Worm (Caenorhabditis elegans) whole organism, L4 larva: Measurements from ENCODE around the gene F14H3.12.
A peak's percentile ranks its signal among the peaks of the same experiment; 100 is the strongest.

Experiments
- T20F7.1 ChIP-seq: fragments of 200-800 bp; sonication (Bioruptor generic); optimal IDR thresholded peaks from 2 replicates; lab custom pipeline; 2018; ENCODE audit warnings: mild to moderate bottlenecking, missing genetic modification characterization, missing compliant biosample characterization
- Y105C5A.15 ChIP-seq: fragments of 200-800 bp; sonication (Bioruptor generic); IDR thresholded peaks from 2 replicates; pipeline ENCODE4 v1.3.6; 2022; ENCODE audit warnings: missing genetic modification characterization, missing compliant biosample characterization
- Y48G9A.11 ChIP-seq: fragments of 200-800 bp; sonication (Bioruptor generic); IDR thresholded peaks from 2 replicates; pipeline ENCODE4 v1.3.6; 2022; ENCODE audit warnings: missing genetic modification reagents, missing genetic modification characterization, missing compliant biosample characterization
- aly-2 ChIP-seq: sonication (generic microtip); optimal IDR thresholded peaks from 2 replicates; lab custom pipeline; 2018; ENCODE audit warnings: missing biosample characterization, missing genetic modification characterization
- ceh-44 ChIP-seq: fragments of 200-800 bp; sonication (Bioruptor generic); IDR thresholded peaks from 2 replicates; pipeline ENCODE4 v1.3.6; 2022; ENCODE audit warnings: missing genetic modification reagents, missing genetic modification characterization, missing compliant biosample characterization
- cey-2 ChIP-seq: sonication (generic microtip); optimal IDR thresholded peaks from 3 replicates; lab custom pipeline; 2017; ENCODE audit warnings: missing genetic modification characterization, mild to moderate bottlenecking, missing compliant biosample characterization, antibody characterized with exemption, borderline replicate concordance; ENCODE audit not compliant: insufficient read depth
- ctbp-1 ChIP-seq: fragments of 200-800 bp; sonication (Bioruptor generic); IDR thresholded peaks from 2 replicates; pipeline ENCODE4 v1.3.6; 2022; ENCODE audit warnings: missing genetic modification reagents, missing genetic modification characterization, missing compliant biosample characterization
- daf-16 ChIP-seq, 3 experiments: sonication (generic microtip); optimal IDR thresholded peaks; 2 replicates each; lab custom pipeline; 2016 to 2017; ENCODE audit warnings: missing genetic modification characterization in 3 of 3, missing genetic modification reagents in 3 of 3, mild to moderate bottlenecking in 2 of 3, missing compliant biosample characterization in 2 of 3, missing biosample characterization in 1 of 3, moderate library complexity in 1 of 3
- dmd-6 ChIP-seq: fragments of 200-800 bp; sonication (Bioruptor generic); IDR thresholded peaks from 2 replicates; pipeline ENCODE4 v1.3.6; 2022; ENCODE audit warnings: missing genetic modification reagents, missing genetic modification characterization, missing compliant biosample characterization
- dmd-8 ChIP-seq: fragments of 200-800 bp; sonication (Bioruptor generic); IDR thresholded peaks from 2 replicates; pipeline ENCODE4 v1.3.6; 2022; ENCODE audit warnings: missing genetic modification characterization, missing compliant biosample characterization
- dmd-9 ChIP-seq: fragments of 200-800 bp; sonication (Bioruptor generic); IDR thresholded peaks from 2 replicates; pipeline ENCODE4 v1.3.6; 2022; ENCODE audit warnings: missing genetic modification reagents, missing genetic modification characterization, missing compliant biosample characterization
- dve-1 ChIP-seq: sonication (generic microtip); optimal IDR thresholded peaks from 2 replicates; lab custom pipeline; 2017; ENCODE audit warnings: antibody characterized with exemption, mild to moderate bottlenecking, missing genetic modification characterization, missing compliant biosample characterization; ENCODE audit not compliant: insufficient read depth
- hlh-11 ChIP-seq: fragments of 200-800 bp; sonication (Bioruptor generic); optimal IDR thresholded peaks from 2 replicates; lab custom pipeline; 2018; ENCODE audit warnings: mild to moderate bottlenecking, missing genetic modification characterization, missing compliant biosample characterization
- hlh-30 ChIP-seq: sonication (generic microtip); optimal IDR thresholded peaks from 2 replicates; lab custom pipeline; 2017; ENCODE audit warnings: antibody characterized with exemption, mild to moderate bottlenecking, missing genetic modification characterization, missing compliant biosample characterization; ENCODE audit not compliant: insufficient read depth
- hmg-1.1 ChIP-seq: fragments of 200-800 bp; sonication (Bioruptor generic); IDR thresholded peaks from 2 replicates; pipeline ENCODE4 v1.3.6; 2022; ENCODE audit warnings: missing genetic modification reagents, missing genetic modification characterization, missing compliant biosample characterization
- lim-7 ChIP-seq: fragments of 200-800 bp; sonication (Bioruptor generic); IDR thresholded peaks from 2 replicates; pipeline ENCODE4 v1.3.6; 2022; ENCODE audit warnings: missing genetic modification characterization, missing compliant biosample characterization
- lin-1 ChIP-seq: fragments of 200-800 bp; sonication (Bioruptor generic); IDR thresholded peaks from 2 replicates; pipeline ENCODE4 v1.3.6; 2022; ENCODE audit warnings: missing genetic modification reagents, missing genetic modification characterization, missing compliant biosample characterization
- lin-29 ChIP-seq: fragments of 200-800 bp; sonication (Bioruptor generic); IDR thresholded peaks from 2 replicates; pipeline ENCODE4 v1.3.6; 2022; ENCODE audit warnings: missing genetic modification reagents, missing genetic modification characterization, missing compliant biosample characterization
- lin-38 ChIP-seq: fragments of 200-800 bp; sonication (Bioruptor generic); IDR thresholded peaks from 2 replicates; pipeline ENCODE4 v1.3.6; 2022; ENCODE audit warnings: missing genetic modification reagents, missing genetic modification characterization, missing compliant biosample characterization
- lir-3 ChIP-seq: sonication (generic microtip); optimal IDR thresholded peaks from 2 replicates; lab custom pipeline; 2016; ENCODE audit warnings: mild to moderate bottlenecking, missing genetic modification characterization, missing compliant biosample characterization
- mdt-29 ChIP-seq: fragments of 200-800 bp; sonication (Bioruptor generic); IDR thresholded peaks from 2 replicates; pipeline ENCODE4 v1.3.6; 2022; ENCODE audit warnings: missing genetic modification reagents, missing genetic modification characterization, missing compliant biosample characterization
- mep-1 ChIP-seq: fragments of 150-350 bp; sonication (generic microtip); optimal IDR thresholded peaks from 3 replicates; lab custom pipeline; 2014; ENCODE audit warnings: missing biosample characterization, missing genetic modification characterization
- nhr-102 ChIP-seq: sonication (generic microtip); optimal IDR thresholded peaks from 2 replicates; lab custom pipeline; 2016; ENCODE audit warnings: mild to moderate bottlenecking, missing genetic modification characterization, moderate library complexity, missing compliant biosample characterization
- nhr-11 ChIP-seq: fragments of 150-350 bp; optimal IDR thresholded peaks from 2 replicates; lab custom pipeline; 2014; ENCODE audit warnings: missing biosample characterization, missing genetic modification characterization
- nhr-111 ChIP-seq: fragments of 200-800 bp; sonication (Bioruptor generic); optimal IDR thresholded peaks from 2 replicates; lab custom pipeline; 2018; ENCODE audit warnings: mild to moderate bottlenecking, missing genetic modification characterization, missing compliant biosample characterization
- nhr-25 ChIP-seq: sonication (generic microtip); optimal IDR thresholded peaks from 2 replicates; lab custom pipeline; 2017; ENCODE audit warnings: missing genetic modification characterization, mild to moderate bottlenecking, missing compliant biosample characterization, antibody characterized with exemption, moderate library complexity, borderline replicate concordance; ENCODE audit not compliant: insufficient read depth
- nhr-28 ChIP-seq: fragments of 150-350 bp; optimal IDR thresholded peaks from 2 replicates; lab custom pipeline; 2014; ENCODE audit warnings: missing biosample characterization, missing genetic modification characterization
- nhr-41 ChIP-seq: fragments of 200-800 bp; sonication (Bioruptor generic); IDR thresholded peaks from 2 replicates; pipeline ENCODE4 v1.3.6; 2022; ENCODE audit warnings: missing genetic modification reagents, missing genetic modification characterization, missing compliant biosample characterization
- nhr-42 ChIP-seq: fragments of 200-800 bp; sonication (Bioruptor generic); IDR thresholded peaks from 2 replicates; pipeline ENCODE4 v1.3.6; 2022; ENCODE audit warnings: missing genetic modification characterization, missing compliant biosample characterization
- nhr-48 ChIP-seq: sonication (generic microtip); optimal IDR thresholded peaks from 2 replicates; lab custom pipeline; 2016; ENCODE audit warnings: mild to moderate bottlenecking, missing genetic modification characterization, missing compliant biosample characterization
- nhr-76 ChIP-seq: fragments of 150-350 bp; optimal IDR thresholded peaks from 2 replicates; lab custom pipeline; 2014; ENCODE audit warnings: missing biosample characterization, missing genetic modification characterization
- nhr-77 ChIP-seq: fragments of 150-350 bp; optimal IDR thresholded peaks from 2 replicates; lab custom pipeline; 2014; ENCODE audit warnings: missing biosample characterization, missing genetic modification characterization
- pha-4 ChIP-seq, 2 experiments: fragments of 150-350 bp in 1 of 2; fragments of 200-800 bp in 1 of 2; sonication (Bioruptor generic) in 1 of 2; IDR thresholded peaks in 1 of 2; optimal IDR thresholded peaks in 1 of 2; 2 replicates each; pipeline versions ENCODE4 v1.3.6 to Lab custom; 2014 to 2022; ENCODE audit warnings: missing genetic modification characterization in 2 of 2, missing genetic modification reagents in 2 of 2, missing biosample characterization in 1 of 2, missing compliant biosample characterization in 1 of 2
- php-3 ChIP-seq: fragments of 200-800 bp; sonication (Bioruptor generic); IDR thresholded peaks from 2 replicates; pipeline ENCODE4 v1.3.6; 2022; ENCODE audit warnings: missing genetic modification reagents, missing genetic modification characterization, missing compliant biosample characterization
- pqm-1 ChIP-seq: sonication (generic microtip); optimal IDR thresholded peaks from 2 replicates; lab custom pipeline; 2017; ENCODE audit warnings: missing biosample characterization, missing genetic modification characterization
- rbr-2 ChIP-seq: sonication (generic microtip); optimal IDR thresholded peaks from 2 replicates; lab custom pipeline; 2016; ENCODE audit warnings: missing genotype, missing genetic modification characterization, missing compliant biosample characterization
- saeg-2 ChIP-seq: fragments of 200-800 bp; sonication (Bioruptor generic); IDR thresholded peaks from 2 replicates; pipeline ENCODE4 v1.3.6; 2022; ENCODE audit warnings: missing genetic modification reagents, missing genetic modification characterization, missing compliant biosample characterization
- set-16 ChIP-seq: fragments of 200-800 bp; sonication (Bioruptor generic); IDR thresholded peaks from 2 replicates; pipeline ENCODE4 v1.3.6; 2022; ENCODE audit warnings: missing genetic modification reagents, missing genetic modification characterization, missing compliant biosample characterization
- vab-7 ChIP-seq: fragments of 200-800 bp; sonication (Bioruptor generic); IDR thresholded peaks from 2 replicates; pipeline ENCODE4 v1.3.6; 2022; ENCODE audit warnings: missing genetic modification reagents, missing genetic modification characterization, missing compliant biosample characterization
- zfp-3 ChIP-seq: fragments of 200-800 bp; sonication (Bioruptor generic); conservative IDR thresholded peaks from 2 replicates; pipeline ENCODE4 v1.3.6; 2022; ENCODE audit warnings: missing genetic modification reagents, missing genetic modification characterization, missing compliant biosample characterization

The F14H3.12 gene

ce11 chrV:16075250-16075709, at the start of gene F14H3.12, which contains the start of gene srj-29:
Gene F14H3.12, minus strand, starts transcription at chrV:16075323.
Gene srj-29, plus strand, starts transcription at chrV:16075659.
- TF ChIP-seq dmd-8 = no peak
- TF ChIP-seq nhr-42 (GFP tag; lab: Robert Waterston, UW) = no peak
- no peak for TF ChIP-seq nhr-11
- TF ChIP-seq Y105C5A.15 (GFP tag; lab: Robert Waterston, UW) = no peak
- no peak for TF ChIP-seq lin-29 (GFP tag; lab: Robert Waterston, UW)
- no peak for TF ChIP-seq lir-3
- peak; percentile 74 for TF ChIP-seq dmd-6 (GFP tag; lab: Robert Waterston, UW)
- no peak for TF ChIP-seq lim-7 (GFP tag; lab: Robert Waterston, UW)
- TF ChIP-seq saeg-2 = no peak
- TF ChIP-seq daf-16 (GFP tag; optimal IDR thresholded peaks at IDR 0.05; lab: Kevin White, UChicago) = no peak
- peak; percentile 83 for TF ChIP-seq daf-16 (tag; optimal IDR thresholded peaks at IDR 0.05; lab: Kevin White, UChicago)
- no peak for TF ChIP-seq mdt-29 (GFP tag; lab: Robert Waterston, UW)
- peak; percentile 79 for TF ChIP-seq dve-1 (tag; lab: Kevin White, UChicago)
- no peak for TF ChIP-seq rbr-2
- TF ChIP-seq pqm-1 (tag; lab: Kevin White, UChicago) = peak; percentile 73
- TF ChIP-seq pha-4 (GFP tag; IDR thresholded peaks at IDR 0.05; lab: Robert Waterston, UW) = no peak
- TF ChIP-seq pha-4 (tag; optimal IDR thresholded peaks at IDR 0.05; lab: Kevin White, UChicago) = no peak
- peak; percentile 52 for TF ChIP-seq nhr-77 (tag; lab: Kevin White, UChicago)
- no peak for TF ChIP-seq lin-1 (GFP tag; lab: Robert Waterston, UW)
- TF ChIP-seq zfp-3 (GFP tag; lab: Robert Waterston, UW) = no peak
- TF ChIP-seq nhr-111 (GFP tag; lab: Kevin White, UChicago) = no peak
- no peak for TF ChIP-seq hmg-1.1 (GFP tag; lab: Robert Waterston, UW)
- no peak for TF ChIP-seq cey-2 (tag; lab: Kevin White, UChicago)
- TF ChIP-seq lin-38 = no peak
- no peak for TF ChIP-seq Y48G9A.11 (GFP tag; lab: Robert Waterston, UW)
- TF ChIP-seq dmd-9 (GFP tag; lab: Robert Waterston, UW) = no peak
- no peak for TF ChIP-seq mep-1 (tag; lab: Kevin White, UChicago)
- peak; percentile 74 for TF ChIP-seq nhr-28 (tag; lab: Kevin White, UChicago)
- TF ChIP-seq T20F7.1 (GFP tag; lab: Kevin White, UChicago) = no peak
- no peak for TF ChIP-seq nhr-25 (tag; lab: Kevin White, UChicago)
- TF ChIP-seq set-16 (GFP tag; lab: Robert Waterston, UW) = no peak
- no peak for TF ChIP-seq nhr-41 (GFP tag; lab: Robert Waterston, UW)
- no peak for TF ChIP-seq hlh-30
- TF ChIP-seq hlh-11 = peak; percentile 49
- no peak for TF ChIP-seq vab-7
- TF ChIP-seq nhr-48 (tag; lab: Kevin White, UChicago) = no peak
- TF ChIP-seq nhr-102 (tag; lab: Kevin White, UChicago) = no peak
- no peak for TF ChIP-seq ceh-44

- no peak for TF ChIP-seq ctbp-1 (GFP tag; lab: Robert Waterston, UW)
- TF ChIP-seq php-3 = no peak
- TF ChIP-seq hmg-1.1 (GFP tag; lab: Robert Waterston, UW) = no peak
- no peak for TF ChIP-seq nhr-76 (tag; lab: Kevin White, UChicago)
- no peak for TF ChIP-seq daf-16 (GFP tag; optimal IDR thresholded peaks at IDR 0.05; lab: Kevin White, UChicago)
- no peak for TF ChIP-seq daf-16 (tag; optimal IDR thresholded peaks at IDR 0.05; lab: Kevin White, UChicago)
- TF ChIP-seq nhr-41 (GFP tag; lab: Robert Waterston, UW) = no peak
- no peak for TF ChIP-seq aly-2 (tag; lab: Kevin White, UChicago)
Observed at ce11 chrV:16124739-16125138, 49.6 kb upstream of the F14H3.12 start, which contains the start of gene nhr-111. Gene nhr-111, minus strand, starts transcription at chrV:16124839.
